Worm (Caenorhabditis elegans) whole organism, mixed stage, embryonic: Measurements from ENCODE around the gene ran-2.

Source experiments
- M03D4.4 ChIP-seq: sonication (generic microtip); optimal IDR thresholded peaks from 2 replicates; lab custom pipeline; 2017; ENCODE audit warnings: mild to moderate bottlenecking, missing genetic modification characterization, missing compliant biosample characterization
- ceh-39 ChIP-seq: fragments of 150-350 bp; optimal IDR thresholded peaks from 2 replicates; lab custom pipeline; 2014; ENCODE audit warnings: missing biosample characterization, missing genetic modification characterization
- ces-1 ChIP-seq: fragments of 150-350 bp; optimal IDR thresholded peaks from 2 replicates; lab custom pipeline; 2014; ENCODE audit warnings: missing biosample characterization, missing genetic modification reagents, missing genetic modification characterization
- mep-1 ChIP-seq: fragments of 150-350 bp; optimal IDR thresholded peaks from 2 replicates; lab custom pipeline; 2017; ENCODE audit warnings: missing biosample characterization, missing genetic modification reagents, missing genetic modification characterization, inconsistent platforms
- nhr-12 ChIP-seq: fragments of 150-350 bp; optimal IDR thresholded peaks from 2 replicates; lab custom pipeline; 2014; ENCODE audit warnings: missing biosample characterization, missing genetic modification characterization
- sptf-1 ChIP-seq: sonication (generic microtip); optimal IDR thresholded peaks from 2 replicates; lab custom pipeline; 2017; ENCODE audit warnings: mild to moderate bottlenecking, missing genetic modification characterization, moderate library complexity, missing compliant biosample characterization

DNA sequence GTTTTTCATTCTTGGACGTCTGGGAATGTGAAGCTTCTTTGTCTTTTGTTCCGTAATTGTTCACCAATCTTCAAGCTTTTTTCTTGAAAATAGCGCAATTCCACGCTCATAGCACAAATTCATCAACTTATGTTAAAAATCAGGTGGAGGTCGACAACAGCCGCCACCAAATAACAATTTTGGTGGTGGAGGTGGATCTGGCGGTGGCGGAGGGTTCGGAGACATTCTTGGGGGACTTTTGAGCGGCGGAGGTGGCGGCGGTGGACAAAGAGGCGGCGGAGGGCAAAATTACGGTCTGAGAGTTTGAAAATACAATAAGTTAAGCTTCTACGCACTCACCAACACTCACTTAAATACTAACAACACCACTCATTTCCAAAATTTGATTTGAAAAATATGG, 48.6 kb downstream of the ran-2 start:
- no peak for TF ChIP-seq nhr-12 (tag; lab: Kevin White, UChicago)
- no peak for TF ChIP-seq ceh-39 (tag; lab: Kevin White, UChicago)
- TF ChIP-seq ces-1 (GFP tag; lab: Kevin White, UChicago): no peak
- TF ChIP-seq mep-1 (tag; lab: Kevin White, UChicago): no peak
- TF ChIP-seq sptf-1 (tag; lab: Kevin White, UChicago): no peak
- no peak for TF ChIP-seq M03D4.4 (tag; lab: Kevin White, UChicago)
